Fruit fly (Drosophila melanogaster): ENCODE results near the gene CG4194.

CG4194 gene

DNA sequence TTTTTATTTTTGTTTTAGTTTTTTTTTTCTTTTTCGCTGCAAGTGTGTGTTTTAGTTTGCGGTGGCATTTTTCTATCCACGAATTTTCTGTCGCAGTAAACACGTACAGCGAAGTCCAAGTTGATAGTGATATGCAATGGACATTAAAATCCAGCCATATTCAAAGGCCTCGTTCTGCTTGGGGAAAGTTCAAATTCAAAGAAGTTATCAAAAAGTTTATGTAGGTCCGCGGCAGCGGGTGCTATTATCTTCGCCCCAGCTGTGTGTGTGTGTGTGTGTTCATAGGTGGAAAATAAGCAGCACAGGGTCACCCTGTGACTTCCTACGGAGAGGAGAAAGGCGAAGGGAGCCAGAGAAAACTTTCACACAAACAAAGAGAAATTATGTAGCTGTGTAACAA is 19.1 kb downstream of the CG4194 start (continued):
- peak; percentile 53 for TF ChIP-seq phol (tag; optimal IDR thresholded peaks at IDR 0.05)
- peak; percentile 36 for TF ChIP-seq Camta (GFP tag; optimal IDR thresholded peaks at IDR 0.05)
- TF ChIP-seq CG2875 (GFP tag; optimal IDR thresholded peaks at IDR 0.05): peak; percentile 47
- TF ChIP-seq CG6683 (GFP tag; optimal IDR thresholded peaks at IDR 0.05): no peak
- peak; percentile 29 for TF ChIP-seq CHES-1-like (GFP tag; optimal IDR thresholded peaks at IDR 0.05)
- peak; percentile 86 for TF ChIP-seq CG1603 (tag; optimal IDR thresholded peaks at IDR 0.05)
- TF ChIP-seq B-H2 (GFP tag; optimal IDR thresholded peaks at IDR 0.05): no peak
- TF ChIP-seq p53 (GFP tag; optimal IDR thresholded peaks at IDR 0.05): no peak
- TF ChIP-seq CG12769 (tag; optimal IDR thresholded peaks at IDR 0.05): peak; percentile 67
- no peak for TF ChIP-seq eve (GFP tag; optimal IDR thresholded peaks at IDR 0.05)
- peak; percentile 79 for TF ChIP-seq row (GFP tag; IDR thresholded peaks at IDR 0.05)
- peak; percentile 70 for TF ChIP-seq Ptx1 (GFP tag; IDR thresholded peaks at IDR 0.05)
- no peak for TF ChIP-seq CG31388 (GFP tag; optimal IDR thresholded peaks at IDR 0.05)
- peak; percentile 15 for TF ChIP-seq HHEX (GFP tag; optimal IDR thresholded peaks at IDR 0.05)
- TF ChIP-seq emc (GFP tag; optimal IDR thresholded peaks at IDR 0.05): no peak
- no peak for TF ChIP-seq Sin3A (optimal IDR thresholded peaks at IDR 0.05)
- TF ChIP-seq jigr1 (GFP tag; IDR thresholded peaks at IDR 0.05): no peak
- no peak for TF ChIP-seq CG1792 (GFP tag; optimal IDR thresholded peaks at IDR 0.05)
- peak; percentile 6 for TF ChIP-seq CG3163 (GFP tag; optimal IDR thresholded peaks at IDR 0.05)
- TF ChIP-seq sqz (GFP tag; optimal IDR thresholded peaks at IDR 0.05): no peak
- TF ChIP-seq chn (GFP tag; optimal IDR thresholded peaks at IDR 0.05): peak; percentile 13
- peak; percentile 8 for TF ChIP-seq twi (tag; optimal IDR thresholded peaks at IDR 0.05)
- 0 out of 2 replicates have a peak, but pooled peaks have one; percentile 12 for TF ChIP-seq CG9215 (GFP tag; IDR thresholded peaks at IDR 0.05)
- peak; percentile 71 for TF ChIP-seq Sox102F (GFP tag; optimal IDR thresholded peaks at IDR 0.05)
- TF ChIP-seq sr (GFP tag; IDR thresholded peaks at IDR 0.05): no peak; the same call in 2 of the 3 replicates
- TF ChIP-seq Bdp1 (GFP tag; optimal IDR thresholded peaks at IDR 0.05): no peak
- TF ChIP-seq CG8290 (GFP tag; optimal IDR thresholded peaks at IDR 0.05): no peak
- peak in 1 of 2 experiments; percentile 90 for TF ChIP-seq CG8290 (tag; optimal IDR thresholded peaks at IDR 0.05)
- no peak for TF ChIP-seq CG6854 (GFP tag; optimal IDR thresholded peaks at IDR 0.05)
- TF ChIP-seq bowl (GFP tag; IDR thresholded peaks at IDR 0.05): no peak
- peak in 1 of 2 experiments; percentile 77 for TF ChIP-seq Hr78 (GFP tag; optimal IDR thresholded peaks at IDR 0.05)
- no peak for TF ChIP-seq bbx (GFP tag; IDR thresholded peaks at IDR 0.05; ENCODE audit: partially characterized antibody)
- peak; percentile 54 for TF ChIP-seq her (GFP tag; optimal IDR thresholded peaks at IDR 0.05)
- TF ChIP-seq ci (GFP tag; IDR thresholded peaks at IDR 0.05): peak; percentile 94
- TF ChIP-seq az2 (GFP tag; optimal IDR thresholded peaks at IDR 0.05): peak; percentile 47
- TF ChIP-seq CG11504 (tag; optimal IDR thresholded peaks at IDR 0.05): peak; percentile 69
- 0 out of 2 replicates have a peak, but pooled peaks have one; percentile 25 for TF ChIP-seq CG16779 (GFP tag; IDR thresholded peaks at IDR 0.05)
- no peak for TF ChIP-seq da (GFP tag; optimal IDR thresholded peaks at IDR 0.05)
- peak; percentile 53 for TF ChIP-seq wdn (GFP tag; IDR thresholded peaks at IDR 0.05)
- TF ChIP-seq br (optimal IDR thresholded peaks at IDR 0.05): no peak
- peak; percentile 63 for TF ChIP-seq lab (GFP tag; optimal IDR thresholded peaks at IDR 0.05)
- peak; percentile 18 for TF ChIP-seq fd3F (GFP tag; optimal IDR thresholded peaks at IDR 0.05)
- TF ChIP-seq CG9797 (GFP tag; optimal IDR thresholded peaks at IDR 0.05): no peak
- peak; percentile 4 for TF ChIP-seq Chrac-16 (GFP tag; optimal IDR thresholded peaks at IDR 0.05)
